Worm (Caenorhabditis elegans): Measurements from ENCODE around the gene T16G1.6.

DNA sequence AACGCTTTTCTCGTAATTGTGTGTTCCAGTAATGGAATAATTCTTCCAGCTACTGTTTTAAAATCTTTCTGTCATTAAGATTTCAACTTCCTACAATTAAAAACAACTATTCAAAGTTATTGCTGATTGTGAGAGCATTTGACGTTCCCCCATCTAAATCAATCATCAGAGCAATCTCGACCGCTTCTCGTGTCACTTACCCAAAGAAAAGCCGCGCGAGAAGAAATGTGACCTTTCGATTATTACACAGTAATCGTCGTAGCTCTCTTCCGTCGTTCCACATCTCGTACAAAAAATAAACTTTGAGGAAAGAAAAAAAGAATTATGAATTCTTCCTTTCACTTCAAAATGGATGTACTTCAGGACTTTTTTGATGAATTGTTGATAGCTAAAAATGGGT, 29.5 kb downstream of the T16G1.6 start:
- TF ChIP-seq ztf-11 (tag; optimal IDR thresholded peaks at IDR 0.05) (no peak), mdl-1 (tag; optimal IDR thresholded peaks at IDR 0.05) (no peak), nhr-237 (tag; optimal IDR thresholded peaks at IDR 0.05) (no peak)

Measured in whole organism, L3 larva.